Fruit fly (Drosophila melanogaster) whole organism, wandering third instar larva: ENCODE results near the gene tll.

Source experiments
- Hr78 ChIP-seq: fragments of >200 bp; optimal IDR thresholded peaks from 2 replicates; lab custom pipeline; 2017; ENCODE audit warnings: missing biosample characterization, missing genetic modification characterization
- Jra ChIP-seq: sonication (Bioruptor generic); optimal IDR thresholded peaks from 2 replicates; lab custom pipeline; 2016; ENCODE audit warnings: missing biosample characterization, missing genetic modification characterization
- br ChIP-seq: fragments of 200-800 bp; sonication (Bioruptor generic); optimal IDR thresholded peaks from 2 replicates; lab custom pipeline; 2016; ENCODE audit warnings: missing biosample characterization, missing genetic modification characterization
- lola ChIP-seq: fragments of >200 bp; optimal IDR thresholded peaks from 2 replicates; lab custom pipeline; 2017; ENCODE audit warnings: missing biosample characterization, missing genetic modification characterization
- usp ChIP-seq: fragments of >200 bp; optimal IDR thresholded peaks from 2 replicates; lab custom pipeline; 2017; ENCODE audit warnings: missing biosample characterization, missing genetic modification characterization

DNA sequence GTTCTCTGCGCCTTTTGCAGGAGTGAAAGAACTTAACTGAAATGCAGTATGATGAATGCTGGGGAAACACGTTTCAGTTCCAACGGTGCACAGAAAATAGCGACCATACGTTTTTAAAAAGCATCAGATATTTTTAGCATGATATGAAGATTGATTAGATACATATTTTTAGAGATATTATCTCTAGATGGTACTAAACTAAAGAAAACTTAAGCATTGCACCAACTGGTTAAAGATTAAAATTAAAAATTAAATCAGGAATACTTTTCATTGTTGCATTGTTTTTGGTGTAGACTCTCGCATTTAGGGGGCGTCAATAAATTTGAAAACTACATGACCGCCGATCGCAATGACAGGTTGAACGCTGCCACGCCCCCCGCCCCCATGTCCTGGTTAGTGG is 8.4 kb upstream of the tll start:
- no peak for TF ChIP-seq usp (GFP tag; lab: Kevin White, UChicago)
- TF ChIP-seq br (GFP tag; lab: Kevin White, UChicago): no peak
- no peak for TF ChIP-seq Jra (GFP tag; lab: Kevin White, UChicago)
- TF ChIP-seq lola (GFP tag; lab: Kevin White, UChicago): no peak
- TF ChIP-seq Hr78: no peak
